Worm (Caenorhabditis elegans) whole organism, late embryonic: Measurements from ENCODE around the gene sru-6.
A peak's percentile ranks its signal among the peaks of the same experiment; 100 is the strongest.

Experiments used
- K02D7.2 ChIP-seq: sonication (generic microtip); optimal IDR thresholded peaks from 2 replicates; lab custom pipeline; 2017; ENCODE audit warnings: mild to moderate bottlenecking, missing genetic modification characterization, missing compliant biosample characterization
- ahr-1 ChIP-seq: sonication (generic microtip); optimal IDR thresholded peaks from 2 replicates; lab custom pipeline; 2016; ENCODE audit warnings: missing genetic modification characterization, missing compliant biosample characterization
- ama-1 ChIP-seq: fragments of 150-350 bp; optimal IDR thresholded peaks from 2 replicates; lab custom pipeline; 2014
- ceh-22 ChIP-seq: sonication (generic microtip); optimal IDR thresholded peaks from 2 replicates; lab custom pipeline; 2017; ENCODE audit warnings: missing biosample characterization, missing genetic modification characterization
- ceh-30 ChIP-seq: fragments of 150-350 bp; optimal IDR thresholded peaks from 2 replicates; lab custom pipeline; 2014; ENCODE audit warnings: missing biosample characterization, missing genetic modification characterization
- ceh-31 ChIP-seq: sonication (generic microtip); optimal IDR thresholded peaks from 2 replicates; lab custom pipeline; 2016; ENCODE audit warnings: missing genetic modification characterization, missing compliant biosample characterization
- ceh-45 ChIP-seq: fragments of 200-800 bp; sonication (Bioruptor generic); IDR thresholded peaks from 2 replicates; pipeline ENCODE4 v1.3.6; 2022; ENCODE audit warnings: missing genetic modification reagents, missing genetic modification characterization, missing compliant biosample characterization
- ceh-48 ChIP-seq: sonication (generic microtip); optimal IDR thresholded peaks from 2 replicates; lab custom pipeline; 2016; ENCODE audit warnings: missing genetic modification characterization, inconsistent platforms, missing compliant biosample characterization
- ceh-6 ChIP-seq: fragments of 200-800 bp; sonication (Bioruptor generic); optimal IDR thresholded peaks from 2 replicates; lab custom pipeline; 2018; ENCODE audit warnings: mild to moderate bottlenecking, missing genetic modification characterization, missing compliant biosample characterization
- dmd-4 ChIP-seq: sonication (generic microtip); optimal IDR thresholded peaks from 2 replicates; lab custom pipeline; 2016; ENCODE audit warnings: borderline replicate concordance, missing genetic modification characterization, missing compliant biosample characterization
- dve-1 ChIP-seq: sonication (generic microtip); optimal IDR thresholded peaks from 2 replicates; lab custom pipeline; 2017; ENCODE audit warnings: antibody characterized with exemption, mild to moderate bottlenecking, missing genetic modification characterization, missing compliant biosample characterization
- elt-2 ChIP-seq: sonication (generic microtip); optimal IDR thresholded peaks from 2 replicates; lab custom pipeline; 2016; ENCODE audit warnings: missing genetic modification reagents, missing genetic modification characterization, missing compliant biosample characterization
- elt-4 ChIP-seq: sonication (generic microtip); optimal IDR thresholded peaks from 2 replicates; lab custom pipeline; 2016; ENCODE audit warnings: missing genetic modification characterization, missing compliant biosample characterization
- fkh-6 ChIP-seq: sonication (generic microtip); optimal IDR thresholded peaks from 2 replicates; lab custom pipeline; 2016; ENCODE audit warnings: missing genetic modification characterization, missing compliant biosample characterization
- hlh-13 ChIP-seq: fragments of 200-800 bp; sonication (Bioruptor generic); optimal IDR thresholded peaks from 2 replicates; lab custom pipeline; 2018; ENCODE audit warnings: mild to moderate bottlenecking, missing genetic modification characterization, missing compliant biosample characterization
- hlh-15 ChIP-seq: sonication (generic microtip); optimal IDR thresholded peaks from 2 replicates; lab custom pipeline; 2016; ENCODE audit warnings: missing genetic modification characterization, missing compliant biosample characterization
- hlh-30 ChIP-seq: sonication (generic microtip); optimal IDR thresholded peaks from 2 replicates; lab custom pipeline; 2017; ENCODE audit warnings: antibody characterized with exemption, missing genetic modification characterization, missing compliant biosample characterization; ENCODE audit not compliant: insufficient read depth
- lim-6 ChIP-seq: sonication (generic microtip); optimal IDR thresholded peaks from 2 replicates; lab custom pipeline; 2016; ENCODE audit warnings: missing genetic modification characterization, missing compliant biosample characterization
- lin-11 ChIP-seq: fragments of 200-800 bp; sonication (Bioruptor generic); optimal IDR thresholded peaks from 2 replicates; lab custom pipeline; 2018; ENCODE audit warnings: mild to moderate bottlenecking, missing genetic modification characterization, missing compliant biosample characterization
- nfya-1 ChIP-seq: sonication (generic microtip); optimal IDR thresholded peaks from 2 replicates; lab custom pipeline; 2017; ENCODE audit warnings: missing genetic modification characterization, mild to moderate bottlenecking, missing compliant biosample characterization, antibody characterized with exemption, moderate library complexity
- nhr-232 ChIP-seq: sonication (generic microtip); optimal IDR thresholded peaks from 2 replicates; lab custom pipeline; 2016; ENCODE audit warnings: missing genetic modification characterization, missing compliant biosample characterization
- npax-4 ChIP-seq: sonication (generic microtip); optimal IDR thresholded peaks from 2 replicates; lab custom pipeline; 2016; ENCODE audit warnings: missing genetic modification characterization, missing compliant biosample characterization
- odd-2 ChIP-seq: sonication (generic microtip); optimal IDR thresholded peaks from 2 replicates; lab custom pipeline; 2017; ENCODE audit warnings: antibody characterized with exemption, mild to moderate bottlenecking, missing genetic modification characterization, missing compliant biosample characterization
- pat-9 ChIP-seq: fragments of 200-800 bp; sonication (Bioruptor generic); optimal IDR thresholded peaks from 2 replicates; lab custom pipeline; 2018; ENCODE audit warnings: mild to moderate bottlenecking, missing genetic modification characterization, moderate library complexity, missing compliant biosample characterization
- pha-2 ChIP-seq: sonication (generic microtip); optimal IDR thresholded peaks from 2 replicates; lab custom pipeline; 2017; ENCODE audit warnings: mild to moderate bottlenecking, missing genetic modification characterization, missing compliant biosample characterization
- pqm-1 ChIP-seq: sonication (generic microtip); optimal IDR thresholded peaks from 2 replicates; lab custom pipeline; 2016; ENCODE audit warnings: missing genetic modification characterization, missing compliant biosample characterization
- pros-1 ChIP-seq: fragments of 150-350 bp; optimal IDR thresholded peaks from 2 replicates; lab custom pipeline; 2014; ENCODE audit warnings: missing biosample characterization, missing genetic modification reagents, missing genetic modification characterization
- sdc-2 ChIP-seq: sonication (generic microtip); optimal IDR thresholded peaks from 2 replicates; lab custom pipeline; 2016; ENCODE audit warnings: missing genotype, missing genetic modification characterization, missing compliant biosample characterization
- sox-2 ChIP-seq: fragments of 200-800 bp; sonication (Bioruptor generic); IDR thresholded peaks from 2 replicates; pipeline ENCODE4 v1.3.6; 2022; ENCODE audit warnings: missing genetic modification reagents, missing genetic modification characterization, missing compliant biosample characterization
- sox-4 ChIP-seq: sonication (generic microtip); optimal IDR thresholded peaks from 2 replicates; lab custom pipeline; 2017; ENCODE audit warnings: mild to moderate bottlenecking, missing genetic modification characterization, inconsistent platforms, missing compliant biosample characterization
- syd-9 ChIP-seq: sonication (generic microtip); optimal IDR thresholded peaks from 2 replicates; lab custom pipeline; 2016; ENCODE audit warnings: mild to moderate bottlenecking, missing genetic modification characterization, moderate library complexity, missing compliant biosample characterization
- tbx-2 ChIP-seq: sonication (generic microtip); optimal IDR thresholded peaks from 2 replicates; lab custom pipeline; 2016; ENCODE audit warnings: missing genetic modification characterization, missing compliant biosample characterization
- ttx-3 ChIP-seq: sonication (generic microtip); optimal IDR thresholded peaks from 2 replicates; lab custom pipeline; 2016; ENCODE audit warnings: missing genetic modification reagents, missing genetic modification characterization, missing compliant biosample characterization
- unc-3 ChIP-seq, 2 experiments: fragments of 200-800 bp in 1 of 2; sonication (Bioruptor generic) in 1 of 2; sonication (generic microtip) in 1 of 2; conservative IDR thresholded peaks in 1 of 2; optimal IDR thresholded peaks in 1 of 2; 2 replicates each; pipeline versions ENCODE4 v1.3.6 to Lab custom; 2016 to 2022; ENCODE audit warnings: missing compliant biosample characterization in 2 of 2, missing genetic modification characterization in 2 of 2, missing genetic modification reagents in 1 of 2
- unc-42 ChIP-seq: sonication (generic microtip); optimal IDR thresholded peaks from 2 replicates; lab custom pipeline; 2016; ENCODE audit warnings: missing genotype, missing genetic modification characterization, missing compliant biosample characterization
- unc-55 ChIP-seq: sonication (generic microtip); optimal IDR thresholded peaks from 2 replicates; lab custom pipeline; 2017; ENCODE audit warnings: missing biosample characterization, missing genetic modification reagents, missing genetic modification characterization
- unc-86 ChIP-seq: sonication (generic microtip); optimal IDR thresholded peaks from 2 replicates; lab custom pipeline; 2016; ENCODE audit warnings: missing genetic modification characterization, missing compliant biosample characterization
- zip-5 ChIP-seq: sonication (generic microtip); optimal IDR thresholded peaks from 2 replicates; lab custom pipeline; 2016; ENCODE audit warnings: missing genetic modification characterization, missing compliant biosample characterization
- ztf-16 ChIP-seq: sonication (generic microtip); optimal IDR thresholded peaks from 2 replicates; lab custom pipeline; 2017; ENCODE audit warnings: missing genetic modification characterization, missing compliant biosample characterization

The sru-6 gene

ce11 chrIV:9500100-9500499 is 9.7 kb downstream of the sru-6 start, which contains the start of gene ugt-21:
Gene ugt-21 (plus strand): TSS chrIV:9500311.
- TF ChIP-seq elt-2 (tag; lab: Kevin White, UChicago) (peak; percentile 22), ceh-22 (no peak), syd-9 (tag; lab: Kevin White, UChicago) (no peak), nhr-232 (tag; lab: Kevin White, UChicago) (no peak), sox-2 (no peak), ztf-16 (tag; lab: Kevin White, UChicago) (no peak)

DNA sequence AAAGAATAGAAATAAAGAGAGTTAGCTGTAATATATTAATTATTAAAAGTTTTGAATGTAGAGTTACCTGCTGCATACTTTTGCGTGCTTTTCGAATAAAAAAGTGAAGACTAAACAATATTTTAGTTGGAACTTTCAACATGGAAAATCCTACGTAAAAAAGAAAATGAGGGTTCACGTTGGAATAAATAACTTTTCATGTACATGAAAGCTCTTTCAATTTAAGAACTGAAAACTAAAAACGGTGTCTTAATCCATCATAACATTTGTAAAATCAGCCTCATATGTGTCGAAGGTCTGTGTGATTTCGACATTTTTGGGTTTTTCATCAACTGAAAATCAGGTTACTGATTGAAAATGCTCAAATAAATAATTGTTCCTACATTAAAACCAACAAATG is 15.8 kb downstream of the sru-6 start, which contains the start of gene ttr-9:
Gene ttr-9, minus strand, starts transcription at position 101 of the 400 bp plus-strand sequence.
- TF ChIP-seq unc-86 (tag; lab: Kevin White, UChicago) (no peak), npax-4 (tag; lab: Kevin White, UChicago) (no peak), fkh-6 (tag; lab: Kevin White, UChicago) (no peak), nhr-232 (tag; lab: Kevin White, UChicago) (no peak), hlh-15 (tag; lab: Kevin White, UChicago) (no peak)
- TF ChIP-seq, all 69 proteins: peak for 0

ce11 chrIV:9508612-9509011 is 18.2 kb downstream of the sru-6 start, which contains the start of gene ethe-1:
Gene ethe-1 (minus strand): TSS chrIV:9508761.
- TF ChIP-seq unc-42 (tag; lab: Kevin White, UChicago) (no peak), hlh-30 (tag; lab: Kevin White, UChicago) (no peak), unc-55 (GFP tag; lab: Kevin White, UChicago) (no peak), ttx-3 (tag; lab: Kevin White, UChicago) (no peak), elt-4 (tag; lab: Kevin White, UChicago) (no peak), ceh-31 (no peak), hlh-15 (tag; lab: Kevin White, UChicago) (no peak), ahr-1 (tag; lab: Kevin White, UChicago) (no peak), ama-1 (lab: Kevin White, UChicago) (no peak), pat-9 (tag; lab: Kevin White, UChicago) (no peak), ceh-30 (tag; lab: Kevin White, UChicago) (no peak), ceh-45 (GFP tag; lab: Robert Waterston, UW) (no peak), tbx-2 (tag; lab: Kevin White, UChicago) (no peak)

ce11 chrIV:9510439-9510838 is 20.0 kb downstream of the sru-6 start, which contains the start of gene C33A12.4:
Gene C33A12.4 (minus strand): TSS chrIV:9510569.
- TF ChIP-seq hlh-30 (tag; lab: Kevin White, UChicago) (no peak), pqm-1 (tag; lab: Kevin White, UChicago) (no peak), hlh-13 (GFP tag; lab: Kevin White, UChicago) (no peak), zip-5 (tag; lab: Kevin White, UChicago) (no peak), dve-1 (tag; lab: Kevin White, UChicago) (no peak), unc-42 (tag; lab: Kevin White, UChicago) (no peak), lin-11 (tag; lab: Kevin White, UChicago) (no peak), elt-4 (tag; lab: Kevin White, UChicago) (no peak), sox-2 (no peak)

DNA sequence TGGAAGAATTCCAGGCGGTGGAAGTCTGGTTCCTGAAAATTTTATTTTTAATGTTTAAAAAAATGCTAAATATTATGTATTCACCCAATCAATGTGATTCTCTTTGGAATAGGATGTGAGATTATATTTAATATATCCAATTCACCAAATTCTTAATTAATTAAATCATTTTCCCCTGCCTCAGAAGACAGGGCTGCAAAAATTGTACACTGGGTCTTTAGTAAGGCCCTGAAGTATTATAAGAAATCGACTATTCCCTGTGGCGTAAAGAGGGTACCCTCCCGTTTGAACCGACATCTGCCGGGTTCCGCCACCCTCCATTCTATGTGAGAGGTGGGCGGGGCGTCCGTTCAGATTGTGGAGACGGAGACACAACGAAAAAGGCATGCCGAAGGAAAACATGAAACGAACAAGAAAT is 20.8 kb downstream of the sru-6 start:
- TF ChIP-seq lin-11 (tag; lab: Kevin White, UChicago) (no peak), unc-3 (GFP tag; conservative IDR thresholded peaks at IDR 0.05; lab: Robert Waterston, UW) (no peak), unc-3 (tag; optimal IDR thresholded peaks at IDR 0.05; lab: Kevin White, UChicago) (no peak), lim-6 (tag; lab: Kevin White, UChicago) (no peak), unc-42 (tag; lab: Kevin White, UChicago) (peak; percentile 67), ceh-6 (GFP tag; lab: Kevin White, UChicago) (no peak), sdc-2 (tag; lab: Kevin White, UChicago) (peak; percentile 7), ttx-3 (tag; lab: Kevin White, UChicago) (no peak), nfya-1 (tag; lab: Kevin White, UChicago) (peak; percentile 69), pros-1 (tag; lab: Kevin White, UChicago) (peak; percentile 77), odd-2 (tag; lab: Kevin White, UChicago) (no peak), ceh-31 (peak; percentile 31), sox-4 (tag; lab: Kevin White, UChicago) (no peak), hlh-15 (tag; lab: Kevin White, UChicago) (no peak), ahr-1 (tag; lab: Kevin White, UChicago) (no peak), ama-1 (lab: Kevin White, UChicago) (peak; percentile 67), pha-2 (tag; lab: Kevin White, UChicago) (no peak), K02D7.2 (tag; lab: Kevin White, UChicago) (no peak), unc-55 (GFP tag; lab: Kevin White, UChicago) (peak; percentile 27), ceh-48 (tag; lab: Kevin White, UChicago) (peak; percentile 1), dmd-4 (tag; lab: Kevin White, UChicago) (no peak)
